Worm (Caenorhabditis elegans) whole organism, L3 larva: Measurements from ENCODE around the gene npr-36.

Experiments
- R02D3.7 ChIP-seq: fragments of 150-350 bp; optimal IDR thresholded peaks from 2 replicates; lab custom pipeline; 2014; ENCODE audit warnings: missing biosample characterization, missing genetic modification characterization
- ceh-16 ChIP-seq: sonication (generic microtip); optimal IDR thresholded peaks from 2 replicates; lab custom pipeline; 2017; ENCODE audit warnings: missing biosample characterization, missing genetic modification characterization
- elt-2 ChIP-seq: sonication (generic microtip); optimal IDR thresholded peaks from 2 replicates; lab custom pipeline; 2016; ENCODE audit warnings: missing genetic modification reagents, mild to moderate bottlenecking, missing genetic modification characterization, missing compliant biosample characterization
- jun-1 ChIP-seq: fragments of 150-350 bp; optimal IDR thresholded peaks from 2 replicates; lab custom pipeline; 2014; ENCODE audit warnings: missing biosample characterization, missing genetic modification reagents, missing genetic modification characterization
- lsy-12 ChIP-seq: sonication (generic microtip); optimal IDR thresholded peaks from 2 replicates; lab custom pipeline; 2016; ENCODE audit warnings: mild to moderate bottlenecking, missing genetic modification characterization, missing compliant biosample characterization
- snpc-4 ChIP-seq: fragments of 150-350 bp; optimal IDR thresholded peaks from 2 replicates; lab custom pipeline; 2014; ENCODE audit warnings: missing biosample characterization, missing genetic modification characterization
- tbx-2 ChIP-seq: sonication (generic microtip); optimal IDR thresholded peaks from 2 replicates; lab custom pipeline; 2016; ENCODE audit warnings: mild to moderate bottlenecking, missing genetic modification characterization, missing compliant biosample characterization
- unc-62 ChIP-seq: fragments of 150-350 bp; sonication (generic microtip); optimal IDR thresholded peaks from 4 replicates; lab custom pipeline; 2014; ENCODE audit warnings: missing biosample characterization, missing genetic modification reagents, missing genetic modification characterization
- ztf-11 ChIP-seq: fragments of 150-350 bp; optimal IDR thresholded peaks from 2 replicates; lab custom pipeline; 2014; ENCODE audit warnings: missing biosample characterization, missing genetic modification characterization

ce11 chrX:17356748-17357147 is 2.8 kb upstream of the npr-36 start:
- TF ChIP-seq ceh-16 (tag; lab: Kevin White, UChicago) (no peak), elt-2 (tag; lab: Kevin White, UChicago) (no peak), unc-62 (no peak), ztf-11 (tag; lab: Kevin White, UChicago) (no peak), lsy-12 (tag; lab: Kevin White, UChicago) (no peak), tbx-2 (no peak), snpc-4 (tag; lab: Kevin White, UChicago) (no peak), jun-1 (no peak), R02D3.7 (tag; lab: Kevin White, UChicago) (no peak)
